Worm (Caenorhabditis elegans) whole organism, late embryonic: ENCODE results near the gene EGAP2.2.

ENCODE experiments used
- ceh-30 ChIP-seq: fragments of 150-350 bp; optimal IDR thresholded peaks from 2 replicates; lab custom pipeline; 2014; ENCODE audit warnings: missing biosample characterization, missing genetic modification characterization
- ceh-34 ChIP-seq: sonication (generic microtip); optimal IDR thresholded peaks from 2 replicates; lab custom pipeline; 2016; ENCODE audit warnings: mild to moderate bottlenecking, missing genetic modification characterization, missing compliant biosample characterization
- ceh-48 ChIP-seq: sonication (generic microtip); optimal IDR thresholded peaks from 2 replicates; lab custom pipeline; 2016; ENCODE audit warnings: missing genetic modification characterization, inconsistent platforms, missing compliant biosample characterization
- ceh-9 ChIP-seq: sonication (generic microtip); optimal IDR thresholded peaks from 2 replicates; lab custom pipeline; 2016; ENCODE audit warnings: mild to moderate bottlenecking, missing genetic modification characterization, inconsistent platforms, missing compliant biosample characterization
- che-1 ChIP-seq: sonication (generic microtip); optimal IDR thresholded peaks from 2 replicates; lab custom pipeline; 2016; ENCODE audit warnings: mild to moderate bottlenecking, missing genetic modification characterization, missing compliant biosample characterization
- ets-4 ChIP-seq: sonication (generic microtip); optimal IDR thresholded peaks from 2 replicates; lab custom pipeline; 2016; ENCODE audit warnings: missing genetic modification characterization, missing compliant biosample characterization
- fkh-10 ChIP-seq: fragments of 150-350 bp; optimal IDR thresholded peaks from 2 replicates; lab custom pipeline; 2014; ENCODE audit warnings: missing biosample characterization, missing genetic modification reagents, missing genetic modification characterization
- hlh-13 ChIP-seq: fragments of 200-800 bp; sonication (Bioruptor generic); optimal IDR thresholded peaks from 2 replicates; lab custom pipeline; 2018; ENCODE audit warnings: mild to moderate bottlenecking, missing genetic modification characterization, missing compliant biosample characterization
- madf-2 ChIP-seq: sonication (generic microtip); optimal IDR thresholded peaks from 2 replicates; lab custom pipeline; 2017; ENCODE audit warnings: missing genetic modification characterization, missing compliant biosample characterization
- nhr-11 ChIP-seq: fragments of 150-350 bp; optimal IDR thresholded peaks from 2 replicates; lab custom pipeline; 2014; ENCODE audit warnings: missing biosample characterization, missing genetic modification characterization
- pat-9 ChIP-seq: fragments of 200-800 bp; sonication (Bioruptor generic); optimal IDR thresholded peaks from 2 replicates; lab custom pipeline; 2018; ENCODE audit warnings: mild to moderate bottlenecking, missing genetic modification characterization, moderate library complexity, missing compliant biosample characterization
- pqm-1 ChIP-seq: sonication (generic microtip); optimal IDR thresholded peaks from 2 replicates; lab custom pipeline; 2016; ENCODE audit warnings: missing genetic modification characterization, missing compliant biosample characterization
- unc-86 ChIP-seq: sonication (generic microtip); optimal IDR thresholded peaks from 2 replicates; lab custom pipeline; 2016; ENCODE audit warnings: missing genetic modification characterization, missing compliant biosample characterization

DNA sequence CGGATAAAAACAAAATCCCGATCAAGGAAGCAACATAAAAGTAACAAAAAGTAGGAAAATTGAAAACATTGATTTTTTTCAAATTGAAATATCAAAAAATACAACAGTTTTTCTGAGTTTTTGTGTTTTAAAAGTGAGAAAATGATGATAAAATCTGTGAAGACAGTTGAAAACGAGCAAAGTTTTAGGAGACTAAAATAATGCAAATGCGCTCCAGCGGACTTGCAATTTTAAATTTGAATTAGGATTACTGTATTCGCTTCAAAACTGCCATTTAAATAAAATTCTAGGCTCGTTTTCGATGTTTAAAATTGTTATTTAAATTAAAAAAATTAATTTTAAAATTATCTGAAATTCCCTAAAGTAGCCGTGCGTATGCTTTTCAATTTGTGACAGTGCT is 41.8 kb upstream of the EGAP2.2 start:
- TF ChIP-seq ceh-34 (tag; lab: Kevin White, UChicago) (no peak), fkh-10 (no peak), hlh-13 (GFP tag; lab: Kevin White, UChicago) (no peak), nhr-11 (tag; lab: Kevin White, UChicago) (no peak), madf-2 (no peak), ceh-48 (tag; lab: Kevin White, UChicago) (no peak), ets-4 (no peak), unc-86 (no peak), pqm-1 (tag; lab: Kevin White, UChicago) (no peak), ceh-9 (tag; lab: Kevin White, UChicago) (no peak), che-1 (tag; lab: Kevin White, UChicago) (no peak), pat-9 (no peak), ceh-30 (tag; lab: Kevin White, UChicago) (no peak)
